Fruit fly (Drosophila melanogaster): ENCODE measurements around the gene MICU1.

Gene MICU1

dm6 chr2L:7198618-7199017, 16.6 kb downstream of the MICU1 start:
- no peak for TF ChIP-seq psq (optimal IDR thresholded peaks at IDR 0.05)
- TF ChIP-seq EcR (GFP tag; optimal IDR thresholded peaks at IDR 0.05): no peak
- TF ChIP-seq pan (optimal IDR thresholded peaks at IDR 0.05): no peak
- TF ChIP-seq Dll (optimal IDR thresholded peaks at IDR 0.05): no peak
- no peak for TF ChIP-seq CG8478 (optimal IDR thresholded peaks at IDR 0.05)
- no peak for TF ChIP-seq usp (GFP tag; optimal IDR thresholded peaks at IDR 0.05)

DNA sequence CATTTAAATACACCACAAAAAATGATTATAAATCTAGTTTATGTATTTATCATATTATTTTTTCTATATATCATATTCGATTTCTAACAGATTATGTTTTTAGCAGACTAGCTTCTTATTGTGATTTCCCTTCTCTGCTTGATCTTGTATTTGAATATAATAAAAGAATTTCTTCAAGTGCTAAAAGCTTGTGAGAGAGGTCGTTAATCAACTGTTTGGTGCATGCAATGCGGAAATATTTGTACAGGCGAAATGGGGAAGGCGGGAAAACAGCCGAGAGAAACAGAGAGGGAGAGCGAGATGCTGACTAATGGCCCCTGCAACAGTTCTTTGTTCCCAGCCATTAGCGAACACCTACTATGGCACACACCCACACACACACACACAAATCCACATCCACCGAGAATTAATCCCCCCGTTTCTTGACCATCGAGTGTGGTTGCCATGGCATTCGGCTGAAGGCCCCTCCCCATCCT, 17.6 kb downstream of the MICU1 start:
- TF ChIP-seq CG8478 (optimal IDR thresholded peaks at IDR 0.05) (no peak), EcR (GFP tag; optimal IDR thresholded peaks at IDR 0.05) (peak in 1 of 2 experiments; percentile 37)

DNA sequence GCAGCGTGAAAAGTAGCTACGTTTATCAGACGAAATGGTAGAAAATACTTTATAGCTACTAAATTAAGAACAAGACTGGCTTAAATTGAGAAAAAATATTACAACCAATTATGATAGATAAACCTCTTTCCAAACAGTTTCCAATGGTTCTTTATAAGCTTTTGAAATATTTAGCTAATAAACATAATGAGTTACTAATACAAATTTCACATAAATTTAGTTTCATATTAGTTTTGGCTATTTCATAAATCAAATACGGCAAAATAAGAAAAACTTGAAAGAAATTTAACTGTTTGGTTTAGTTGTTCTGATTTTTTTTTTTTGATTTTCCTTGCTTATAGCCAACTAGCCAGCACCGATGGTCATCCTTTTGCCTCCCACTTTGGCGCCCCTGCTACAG, 18.1 kb downstream of the MICU1 start:
- TF ChIP-seq usp (GFP tag; optimal IDR thresholded peaks at IDR 0.05): no peak

DNA sequence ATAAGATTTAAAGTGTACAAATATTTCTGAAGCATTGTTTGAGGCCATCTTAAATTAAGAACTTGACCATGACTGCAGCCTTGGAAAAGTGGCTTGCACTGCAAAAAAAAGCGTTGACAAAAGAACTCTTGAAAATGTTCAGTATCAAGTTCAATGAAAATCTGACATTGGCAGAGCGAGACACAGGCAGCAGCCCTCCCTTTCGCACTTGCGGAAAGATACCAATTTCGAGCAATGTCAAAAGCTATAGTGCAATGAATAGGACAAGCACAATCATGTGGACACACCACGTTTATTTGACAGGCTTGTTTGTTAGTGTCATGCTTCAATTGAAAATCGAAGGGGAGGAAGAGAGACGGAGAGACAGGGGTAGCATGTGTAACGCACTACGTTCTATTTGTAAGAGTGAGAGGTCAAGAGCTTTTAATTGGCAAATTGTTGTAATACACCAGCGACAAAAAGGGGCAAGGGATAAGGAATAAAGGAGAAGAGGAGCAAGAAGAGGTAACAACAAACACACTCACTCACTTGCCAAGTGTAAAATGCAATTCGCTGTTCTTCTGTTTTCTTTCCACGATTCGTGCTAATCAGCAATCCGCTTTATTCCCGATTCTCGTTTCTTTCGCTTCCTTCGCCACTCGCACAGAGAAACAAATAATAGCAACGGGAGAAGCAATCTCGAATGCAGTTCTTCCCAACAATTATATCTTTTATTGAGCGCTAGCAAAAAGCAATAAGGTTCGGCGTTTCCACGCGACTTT, 21.6 kb downstream of the MICU1 start:
- no peak for TF ChIP-seq EcR (GFP tag; optimal IDR thresholded peaks at IDR 0.05)
- TF ChIP-seq usp (GFP tag; optimal IDR thresholded peaks at IDR 0.05): no peak
- TF ChIP-seq pan (optimal IDR thresholded peaks at IDR 0.05): no peak
- no peak for TF ChIP-seq psq (optimal IDR thresholded peaks at IDR 0.05)
- no peak for TF ChIP-seq Dll (optimal IDR thresholded peaks at IDR 0.05)
- no peak for TF ChIP-seq CG8478 (optimal IDR thresholded peaks at IDR 0.05)

DNA sequence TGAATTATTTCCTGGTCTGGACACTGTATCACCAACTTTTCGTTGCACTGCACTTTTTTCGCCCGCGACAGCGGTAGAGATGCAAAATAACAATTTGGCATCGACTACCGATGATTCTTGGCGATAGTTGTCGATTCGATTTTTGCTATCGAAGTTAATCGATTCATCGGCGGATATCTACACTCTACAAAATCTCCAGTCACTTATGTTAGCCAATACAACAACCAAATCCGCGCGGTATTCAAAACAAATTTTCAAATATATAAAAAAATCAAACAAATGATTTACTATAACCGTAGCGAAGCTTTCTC, 22.1 kb downstream of the MICU1 start, which contains the start of gene CG4502:
CG4502 (minus strand) TSS at position 93 of the 311 bp plus-strand sequence.
- TF ChIP-seq CG8478 (optimal IDR thresholded peaks at IDR 0.05) (no peak), psq (optimal IDR thresholded peaks at IDR 0.05) (no peak)

- no peak for TF ChIP-seq Dll (optimal IDR thresholded peaks at IDR 0.05)
- no peak for TF ChIP-seq CG8478 (optimal IDR thresholded peaks at IDR 0.05)
- no peak for TF ChIP-seq psq (optimal IDR thresholded peaks at IDR 0.05)
- TF ChIP-seq pan (optimal IDR thresholded peaks at IDR 0.05): no peak
- no peak for TF ChIP-seq usp (GFP tag; optimal IDR thresholded peaks at IDR 0.05)
- no peak for TF ChIP-seq EcR (GFP tag; optimal IDR thresholded peaks at IDR 0.05)
Measured at dm6 chr2L:7207660-7208059, 25.6 kb downstream of the MICU1 start.

dm6 chr2L:7213532-7213931, 31.5 kb downstream of the MICU1 start:
- TF ChIP-seq EcR (GFP tag; optimal IDR thresholded peaks at IDR 0.05) (no peak), CG8478 (optimal IDR thresholded peaks at IDR 0.05) (no peak), Dll (optimal IDR thresholded peaks at IDR 0.05) (no peak), usp (GFP tag; optimal IDR thresholded peaks at IDR 0.05) (no peak), psq (optimal IDR thresholded peaks at IDR 0.05) (no peak), pan (optimal IDR thresholded peaks at IDR 0.05) (no peak)

- TF ChIP-seq CG8478 (optimal IDR thresholded peaks at IDR 0.05) (no peak), psq (optimal IDR thresholded peaks at IDR 0.05) (no peak), usp (GFP tag; optimal IDR thresholded peaks at IDR 0.05) (no peak), pan (optimal IDR thresholded peaks at IDR 0.05) (no peak), Dll (optimal IDR thresholded peaks at IDR 0.05) (no peak), EcR (GFP tag; optimal IDR thresholded peaks at IDR 0.05) (no peak)
Measured at dm6 chr2L:7214885-7215284, 32.9 kb downstream of the MICU1 start.

- TF ChIP-seq usp (GFP tag; optimal IDR thresholded peaks at IDR 0.05) (no peak), psq (optimal IDR thresholded peaks at IDR 0.05) (no peak), Dll (optimal IDR thresholded peaks at IDR 0.05) (no peak)
Measured at dm6 chr2L:7215657-7216056, 33.6 kb downstream of the MICU1 start.

- TF ChIP-seq pan (optimal IDR thresholded peaks at IDR 0.05) (no peak), CG8478 (optimal IDR thresholded peaks at IDR 0.05) (no peak), usp (GFP tag; optimal IDR thresholded peaks at IDR 0.05) (no peak), Dll (optimal IDR thresholded peaks at IDR 0.05) (no peak), psq (optimal IDR thresholded peaks at IDR 0.05) (no peak)
Measured at dm6 chr2L:7216272-7216671, 34.2 kb downstream of the MICU1 start.

DNA sequence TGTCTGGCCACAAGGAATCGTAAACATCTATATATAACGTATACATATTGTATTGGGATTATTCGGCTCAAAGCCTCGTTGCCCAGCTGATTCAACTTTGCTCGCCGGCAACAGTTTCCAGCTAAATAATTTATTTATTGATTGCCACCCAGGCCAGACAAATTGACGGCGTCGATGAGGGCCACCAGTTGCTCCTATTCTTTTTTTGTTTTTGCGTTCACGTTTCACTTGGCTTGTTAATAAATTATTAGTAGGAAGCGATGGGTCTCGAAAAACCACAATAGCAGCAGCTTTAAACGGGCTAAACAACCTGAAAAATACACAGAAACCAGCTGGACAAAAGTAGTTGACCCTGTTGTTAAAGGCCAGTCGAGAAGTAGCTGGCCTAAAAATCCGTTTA, 35.0 kb downstream of the MICU1 start:
- TF ChIP-seq CG8478 (optimal IDR thresholded peaks at IDR 0.05) (no peak), usp (GFP tag; optimal IDR thresholded peaks at IDR 0.05) (no peak), Dll (optimal IDR thresholded peaks at IDR 0.05) (no peak), pan (optimal IDR thresholded peaks at IDR 0.05) (no peak), psq (optimal IDR thresholded peaks at IDR 0.05) (no peak), EcR (GFP tag; optimal IDR thresholded peaks at IDR 0.05) (no peak)

DNA sequence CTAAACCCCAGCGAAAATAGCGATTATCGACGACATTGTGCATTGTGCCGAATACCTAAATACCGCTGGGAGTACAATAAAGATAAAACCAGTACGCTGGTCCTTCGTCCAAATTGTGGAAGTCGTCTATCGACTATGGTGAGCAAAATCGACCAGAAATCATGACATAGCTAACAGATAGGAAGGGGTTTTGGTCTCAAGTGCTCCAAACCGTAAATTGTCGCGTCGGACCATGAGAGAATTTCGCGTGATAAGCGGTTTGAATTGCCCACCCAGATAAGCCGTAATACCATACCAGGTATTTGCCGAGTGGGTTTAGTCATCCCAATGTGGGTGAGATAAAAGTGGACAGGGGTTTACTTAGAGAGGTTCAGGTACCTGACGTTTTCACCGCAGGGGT, 35.9 kb downstream of the MICU1 start:
- TF ChIP-seq pan (optimal IDR thresholded peaks at IDR 0.05): no peak
- no peak for TF ChIP-seq Dll (optimal IDR thresholded peaks at IDR 0.05)
- no peak for TF ChIP-seq usp (GFP tag; optimal IDR thresholded peaks at IDR 0.05)
- no peak for TF ChIP-seq EcR (GFP tag; optimal IDR thresholded peaks at IDR 0.05)
- TF ChIP-seq psq (optimal IDR thresholded peaks at IDR 0.05): no peak
- no peak for TF ChIP-seq CG8478 (optimal IDR thresholded peaks at IDR 0.05)

- TF ChIP-seq EcR (GFP tag; optimal IDR thresholded peaks at IDR 0.05): no peak
- no peak for TF ChIP-seq usp (GFP tag; optimal IDR thresholded peaks at IDR 0.05)
- no peak for TF ChIP-seq psq (optimal IDR thresholded peaks at IDR 0.05)
- no peak for TF ChIP-seq CG8478 (optimal IDR thresholded peaks at IDR 0.05)
Measured at dm6 chr2L:7219172-7219571, 37.1 kb downstream of the MICU1 start.
